Worm (Caenorhabditis elegans): ENCODE results near the gene nhr-6.
A peak's percentile ranks its signal among the peaks of the same experiment; 100 is the strongest.

The nhr-6 gene

DNA sequence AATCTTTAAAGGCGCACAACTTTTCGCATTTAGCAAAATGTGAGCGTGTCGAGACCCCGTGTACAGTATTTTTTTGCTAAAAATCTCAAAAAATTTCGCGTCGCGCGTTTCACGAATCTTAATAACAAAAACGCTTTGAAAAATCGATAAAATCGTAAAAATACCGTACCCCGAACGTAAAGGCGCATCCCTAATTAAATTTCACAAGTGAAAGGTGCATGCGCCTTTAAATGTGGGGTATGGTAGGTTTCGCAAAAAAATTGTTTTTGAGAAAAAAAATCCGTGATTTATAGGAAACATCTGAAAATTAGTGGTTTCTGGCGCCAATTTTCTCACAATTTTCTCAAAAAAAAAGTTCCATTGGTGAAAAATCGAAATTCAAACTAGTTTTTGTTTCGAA, 39.2 kb upstream of the nhr-6 start:
- TF ChIP-seq ztf-28 (GFP tag; IDR thresholded peaks at IDR 0.05): no peak
- no peak for TF ChIP-seq zim-3 (tag; optimal IDR thresholded peaks at IDR 0.05)
- TF ChIP-seq F33H1.4 (GFP tag; IDR thresholded peaks at IDR 0.05): peak; percentile 48
- no peak for TF ChIP-seq madf-10 (tag; optimal IDR thresholded peaks at IDR 0.05)
- no peak for TF ChIP-seq athp-1 (tag; optimal IDR thresholded peaks at IDR 0.05)
- no peak for TF ChIP-seq ztf-25 (GFP tag; IDR thresholded peaks at IDR 0.05)
- TF ChIP-seq lag-1 (GFP tag; IDR thresholded peaks at IDR 0.05): no peak
- TF ChIP-seq F39B2.1 (GFP tag; IDR thresholded peaks at IDR 0.05): no peak
- TF ChIP-seq snpc-1.3 (tag; optimal IDR thresholded peaks at IDR 0.05; ENCODE audit: insufficient read depth): no peak
- TF ChIP-seq rcor-1 (GFP tag; IDR thresholded peaks at IDR 0.05): no peak
- TF ChIP-seq lsy-27 (tag; optimal IDR thresholded peaks at IDR 0.05; ENCODE audit: borderline replicate concordance, insufficient read depth): no peak
- peak; percentile 82 for TF ChIP-seq madf-6 (GFP tag; IDR thresholded peaks at IDR 0.05)
- no peak for TF ChIP-seq Y79H2A.3 (GFP tag; conservative IDR thresholded peaks at IDR 0.05)
- TF ChIP-seq lsl-1 (GFP tag; optimal IDR thresholded peaks at IDR 0.05): peak; percentile 96
- no peak for TF ChIP-seq T26A5.8 (tag; optimal IDR thresholded peaks at IDR 0.05)
- 0 out of 2 replicates have a peak, but pooled peaks have one; percentile 27 for TF ChIP-seq pbrm-1 (GFP tag; IDR thresholded peaks at IDR 0.05)
- no peak for TF ChIP-seq T07F8.4 (tag; optimal IDR thresholded peaks at IDR 0.05)
- TF ChIP-seq hmg-20 (GFP tag; IDR thresholded peaks at IDR 0.05): no peak
- TF ChIP-seq attf-6 (GFP tag; IDR thresholded peaks at IDR 0.05): no peak
- TF ChIP-seq sdz-38 (tag; optimal IDR thresholded peaks at IDR 0.05): no peak
- peak; percentile 50 for TF ChIP-seq madf-8 (GFP tag; conservative IDR thresholded peaks at IDR 0.05)
- TF ChIP-seq F10E7.11 (tag; optimal IDR thresholded peaks at IDR 0.05): no peak
- TF ChIP-seq snpc-3.4 (tag; optimal IDR thresholded peaks at IDR 0.05): no peak
- no peak for TF ChIP-seq nhr-179 (tag; optimal IDR thresholded peaks at IDR 0.05)
- no peak for TF ChIP-seq B0336.3 (GFP tag; IDR thresholded peaks at IDR 0.05)
- TF ChIP-seq ztf-18 (tag; optimal IDR thresholded peaks at IDR 0.05): no peak
- peak; percentile 46; the same call in 1 of the 2 replicates for TF ChIP-seq ceh-91 (GFP tag; IDR thresholded peaks at IDR 0.05)
- TF ChIP-seq unc-62 (GFP tag; optimal IDR thresholded peaks at IDR 0.05): no peak
- no peak for TF ChIP-seq hrde-1 (tag; optimal IDR thresholded peaks at IDR 0.05; ENCODE audit: borderline replicate concordance)
- no peak for TF ChIP-seq zfh-2 (GFP tag; conservative IDR thresholded peaks at IDR 0.05)
- TF ChIP-seq ztf-3 (GFP tag; optimal IDR thresholded peaks at IDR 0.05): no peak
- TF ChIP-seq xnd-1 (tag; optimal IDR thresholded peaks at IDR 0.05): peak; percentile 84
- TF ChIP-seq ztf-22 (GFP tag; optimal IDR thresholded peaks at IDR 0.05): no peak
- TF ChIP-seq ceh-27 (GFP tag; optimal IDR thresholded peaks at IDR 0.05): no peak
- TF ChIP-seq somi-1 (GFP tag; optimal IDR thresholded peaks at IDR 0.05): no peak
- no peak for TF ChIP-seq nhr-120 (GFP tag; IDR thresholded peaks at IDR 0.05)
- no peak for TF ChIP-seq mes-4 (tag; optimal IDR thresholded peaks at IDR 0.05)
- peak; percentile 67 for TF ChIP-seq ceh-100 (GFP tag; IDR thresholded peaks at IDR 0.05)
- no peak for TF ChIP-seq ceh-79 (tag; optimal IDR thresholded peaks at IDR 0.05)
- TF ChIP-seq snpc-1.1 (tag; optimal IDR thresholded peaks at IDR 0.05; ENCODE audit: insufficient read depth): no peak
- TF ChIP-seq tlf-1 (GFP tag; optimal IDR thresholded peaks at IDR 0.05): no peak
- TF ChIP-seq F57C9.4 (tag; optimal IDR thresholded peaks at IDR 0.05): no peak
- no peak for TF ChIP-seq ceh-58 (GFP tag; IDR thresholded peaks at IDR 0.05)
- TF ChIP-seq Y95B8A.8 (GFP tag; IDR thresholded peaks at IDR 0.05): no peak
- TF ChIP-seq nfya-2 (GFP tag; IDR thresholded peaks at IDR 0.05): no peak
- TF ChIP-seq D2030.7 (GFP tag; IDR thresholded peaks at IDR 0.05): 0 out of 2 replicates have a peak, but pooled peaks have one; percentile 37
- no peak for TF ChIP-seq lin-40 (tag; optimal IDR thresholded peaks at IDR 0.05)
- no peak for TF ChIP-seq K12H6.12 (tag; optimal IDR thresholded peaks at IDR 0.05)
- peak; percentile 31 for TF ChIP-seq lin-54 (GFP tag; optimal IDR thresholded peaks at IDR 0.05)

Data from whole organism, young adult.